Fruit fly (Drosophila melanogaster) whole organism, embryonic: ENCODE results near the gene CG4957.

ENCODE experiments used
- ATbp ChIP-seq: fragments of 200-800 bp; sonication (Bioruptor generic); optimal IDR thresholded peaks from 2 replicates; lab custom pipeline; 2017; ENCODE audit warnings: missing biosample characterization, mild to moderate bottlenecking, missing genetic modification characterization, missing genetic modification reagents
- B-H2 ChIP-seq: fragments of 200-800 bp; sonication (Bioruptor generic); optimal IDR thresholded peaks from 2 replicates; lab custom pipeline; 2018; ENCODE audit warnings: missing biosample characterization, mild to moderate bottlenecking, missing genetic modification characterization
- Bteb2 ChIP-seq: fragments of 200-800 bp; sonication (Bioruptor generic); optimal IDR thresholded peaks from 2 replicates; lab custom pipeline; 2016; ENCODE audit warnings: missing biosample characterization, missing genetic modification characterization
- C15 ChIP-seq: fragments of 200-800 bp; sonication (Bioruptor generic); IDR thresholded peaks from 3 replicates; pipeline ENCODE4 v1.3.6; 2022; ENCODE audit warnings: missing biosample characterization, missing genetic modification characterization
- CG10959 ChIP-seq: fragments of 200-800 bp; sonication (Bioruptor generic); IDR thresholded peaks from 2 replicates; pipeline ENCODE4 v1.3.6; 2022; ENCODE audit warnings: missing biosample characterization, missing genetic modification characterization
- CG12155 ChIP-seq: fragments of 200-800 bp; sonication (Bioruptor generic); optimal IDR thresholded peaks from 3 replicates; lab custom pipeline; 2016; ENCODE audit warnings: missing biosample characterization, missing genetic modification characterization
- CG12219 ChIP-seq: fragments of 200-800 bp; sonication (Bioruptor generic); optimal IDR thresholded peaks from 3 replicates; lab custom pipeline; 2018; ENCODE audit warnings: missing biosample characterization, mild to moderate bottlenecking, missing genetic modification characterization
- CG12659 ChIP-seq: fragments of 200-800 bp; sonication (Bioruptor generic); optimal IDR thresholded peaks from 3 replicates; lab custom pipeline; 2017; ENCODE audit warnings: mild to moderate bottlenecking, missing biosample characterization, missing genetic modification reagents, missing genetic modification characterization
- CG13775 ChIP-seq: fragments of 200-800 bp; sonication (Bioruptor generic); optimal IDR thresholded peaks from 3 replicates; lab custom pipeline; 2017; ENCODE audit warnings: missing biosample characterization, mild to moderate bottlenecking, missing genetic modification characterization
- CG14441 ChIP-seq: fragments of 200-800 bp; sonication (Bioruptor generic); IDR thresholded peaks from 2 replicates; pipeline ENCODE4 v1.3.6; 2022; ENCODE audit warnings: missing biosample characterization, missing genetic modification characterization
- CG15011 ChIP-seq: fragments of 200-800 bp; sonication (Bioruptor generic); optimal IDR thresholded peaks from 3 replicates; lab custom pipeline; 2018; ENCODE audit warnings: missing biosample characterization, mild to moderate bottlenecking, missing genetic modification characterization
- CG15269 ChIP-seq: fragments of 200-800 bp; sonication (Bioruptor generic); optimal IDR thresholded peaks from 2 replicates; lab custom pipeline; 2018; ENCODE audit warnings: missing biosample characterization, mild to moderate bottlenecking, missing genetic modification characterization, moderate library complexity
- CG15696 ChIP-seq: fragments of 200-800 bp; sonication (Bioruptor generic); optimal IDR thresholded peaks from 2 replicates; lab custom pipeline; 2019; ENCODE audit warnings: missing biosample characterization, mild to moderate bottlenecking, missing genetic modification characterization, moderate library complexity
- CG3065 ChIP-seq: fragments of 200-800 bp; sonication (Bioruptor generic); optimal IDR thresholded peaks from 2 replicates; lab custom pipeline; 2016; ENCODE audit warnings: missing biosample characterization, missing genetic modification characterization
- CG3281 ChIP-seq: fragments of 200-800 bp; sonication (Bioruptor generic); optimal IDR thresholded peaks from 3 replicates; lab custom pipeline; 2017; ENCODE audit warnings: missing biosample characterization, mild to moderate bottlenecking, missing genetic modification characterization
- CG42726 ChIP-seq: fragments of 200-800 bp; sonication (Bioruptor generic); IDR thresholded peaks from 2 replicates; pipeline ENCODE4 v1.3.6; 2022; ENCODE audit warnings: missing biosample characterization, missing genetic modification characterization; ENCODE audit not compliant: partially characterized antibody
- CG4328 ChIP-seq: fragments of 200-800 bp; sonication (Bioruptor generic); optimal IDR thresholded peaks from 3 replicates; lab custom pipeline; 2017; ENCODE audit warnings: missing biosample characterization, missing genetic modification reagents, missing genetic modification characterization
- CG7987 ChIP-seq: fragments of 200-800 bp; sonication (Bioruptor generic); optimal IDR thresholded peaks from 2 replicates; lab custom pipeline; 2018; ENCODE audit warnings: missing biosample characterization, mild to moderate bottlenecking, missing genetic modification characterization, moderate library complexity
- CoRest ChIP-seq: fragments of 200-800 bp; sonication (Bioruptor generic); optimal IDR thresholded peaks from 3 replicates; lab custom pipeline; 2018; ENCODE audit warnings: missing biosample characterization, mild to moderate bottlenecking, missing genetic modification characterization, moderate library complexity
- Doc2 ChIP-seq: fragments of 200-800 bp; sonication (Bioruptor generic); IDR thresholded peaks from 2 replicates; pipeline ENCODE4 v1.3.6; 2022; ENCODE audit warnings: missing biosample characterization, missing genetic modification characterization
- Dp ChIP-seq: fragments of 200-800 bp; sonication (Bioruptor generic); optimal IDR thresholded peaks from 2 replicates; lab custom pipeline; 2018; ENCODE audit warnings: missing biosample characterization, mild to moderate bottlenecking, missing genetic modification characterization, moderate library complexity
- Fer3 ChIP-seq: fragments of 200-800 bp; sonication (Bioruptor generic); optimal IDR thresholded peaks from 2 replicates; lab custom pipeline; 2018; ENCODE audit warnings: missing biosample characterization, mild to moderate bottlenecking, missing genetic modification characterization, moderate library complexity
- H2.0 ChIP-seq: fragments of 200-800 bp; sonication (Bioruptor generic); IDR thresholded peaks from 2 replicates; pipeline ENCODE4 v1.3.6; 2022; ENCODE audit warnings: missing biosample characterization, missing genetic modification characterization
- Hmr ChIP-seq: fragments of 200-800 bp; sonication (Bioruptor generic); optimal IDR thresholded peaks from 3 replicates; lab custom pipeline; 2017; ENCODE audit warnings: mild to moderate bottlenecking, missing biosample characterization, missing genetic modification reagents, missing genetic modification characterization
- Hr3 ChIP-seq: fragments of 200-800 bp; sonication (Bioruptor generic); optimal IDR thresholded peaks from 3 replicates; lab custom pipeline; 2016; ENCODE audit warnings: missing biosample characterization, missing genetic modification characterization
- Kr ChIP-seq: fragments of 200-800 bp; sonication (Bioruptor generic); optimal IDR thresholded peaks from 2 replicates; lab custom pipeline; 2017; ENCODE audit warnings: missing biosample characterization, mild to moderate bottlenecking, missing genetic modification characterization
- Sox100B ChIP-seq: fragments of 200-800 bp; sonication (Bioruptor generic); optimal IDR thresholded peaks from 3 replicates; lab custom pipeline; 2018; ENCODE audit warnings: missing biosample characterization, mild to moderate bottlenecking, missing genetic modification characterization
- cg ChIP-seq: fragments of 200-800 bp; sonication (Bioruptor generic); optimal IDR thresholded peaks from 3 replicates; lab custom pipeline; 2019; ENCODE audit warnings: missing biosample characterization, mild to moderate bottlenecking, missing genetic modification characterization, moderate library complexity
- corto ChIP-seq: fragments of 200-800 bp; sonication (Bioruptor generic); optimal IDR thresholded peaks from 2 replicates; lab custom pipeline; 2016; ENCODE audit warnings: missing biosample characterization, mild to moderate bottlenecking, missing genetic modification characterization, moderate library complexity
- dmrt11E ChIP-seq: fragments of 200-800 bp; sonication (Bioruptor generic); optimal IDR thresholded peaks from 3 replicates; lab custom pipeline; 2018; ENCODE audit warnings: missing biosample characterization, mild to moderate bottlenecking, missing genetic modification characterization, moderate library complexity
- fd64A ChIP-seq: fragments of 200-800 bp; sonication (Bioruptor generic); optimal IDR thresholded peaks from 3 replicates; lab custom pipeline; 2018; ENCODE audit warnings: missing biosample characterization, mild to moderate bottlenecking, missing genetic modification characterization
- gce ChIP-seq: fragments of 200-800 bp; sonication (Bioruptor generic); IDR thresholded peaks from 3 replicates; pipeline ENCODE4 v1.3.6; 2022; ENCODE audit warnings: missing biosample characterization, missing genetic modification characterization
- gcm ChIP-seq: fragments of 200-800 bp; sonication (Bioruptor generic); optimal IDR thresholded peaks from 2 replicates; lab custom pipeline; 2019; ENCODE audit warnings: missing biosample characterization, mild to moderate bottlenecking, missing genetic modification characterization, moderate library complexity
- grau ChIP-seq: fragments of 200-800 bp; optimal IDR thresholded peaks from 3 replicates; lab custom pipeline; 2019; ENCODE audit warnings: missing biosample characterization, mild to moderate bottlenecking, missing genetic modification characterization, moderate library complexity
- ham ChIP-seq: fragments of 200-800 bp; sonication (Bioruptor generic); IDR thresholded peaks from 2 replicates; pipeline ENCODE4 v1.3.6; 2022; ENCODE audit warnings: missing biosample characterization, missing genetic modification characterization
- ind ChIP-seq: fragments of 200-800 bp; sonication (Bioruptor generic); optimal IDR thresholded peaks from 3 replicates; lab custom pipeline; 2016; ENCODE audit warnings: missing biosample characterization, missing genetic modification characterization
- insv ChIP-seq, 2 experiments: fragments of 200-800 bp; sonication (Bioruptor generic); optimal IDR thresholded peaks; 3 replicates each; lab custom pipeline; 2016 to 2018; ENCODE audit warnings: missing biosample characterization in 2 of 2, missing genetic modification characterization in 2 of 2
- lilli ChIP-seq: fragments of 200-800 bp; sonication (Bioruptor generic); optimal IDR thresholded peaks from 3 replicates; lab custom pipeline; 2016; ENCODE audit warnings: missing biosample characterization, missing genetic modification characterization
- mam ChIP-seq: fragments of 200-800 bp; sonication (Bioruptor generic); optimal IDR thresholded peaks from 3 replicates; lab custom pipeline; 2016; ENCODE audit warnings: missing biosample characterization, missing genetic modification characterization
- nerfin-1 ChIP-seq: fragments of 200-800 bp; sonication (Bioruptor generic); optimal IDR thresholded peaks from 3 replicates; lab custom pipeline; 2019; ENCODE audit warnings: missing biosample characterization, mild to moderate bottlenecking, missing genetic modification characterization, moderate library complexity
- pb ChIP-seq: fragments of 200-800 bp; sonication (Bioruptor generic); optimal IDR thresholded peaks from 3 replicates; lab custom pipeline; 2016; ENCODE audit warnings: missing biosample characterization, missing genetic modification characterization
- pros ChIP-seq: fragments of 200-800 bp; sonication (Bioruptor generic); optimal IDR thresholded peaks from 3 replicates; lab custom pipeline; 2019; ENCODE audit warnings: missing biosample characterization, mild to moderate bottlenecking, missing genetic modification characterization, moderate library complexity
- sens ChIP-seq: fragments of 200-800 bp; sonication (Bioruptor generic); peaks from one replicate; lab custom pipeline; 2016; ENCODE audit warnings: missing biosample characterization, missing genetic modification characterization
- slou ChIP-seq: fragments of 200-800 bp; sonication (Bioruptor generic); optimal IDR thresholded peaks from 3 replicates; lab custom pipeline; 2016; ENCODE audit warnings: missing biosample characterization, missing genetic modification characterization
- sna ChIP-seq: fragments of 200-800 bp; sonication (Bioruptor generic); IDR thresholded peaks from 2 replicates; pipeline ENCODE4 v1.3.6; 2022; ENCODE audit warnings: missing biosample characterization, missing genetic modification characterization; ENCODE audit not compliant: partially characterized antibody
- tll ChIP-seq, 2 experiments: fragments of 200-800 bp in 1 of 2; fragments of >200 bp in 1 of 2; sonication (Bioruptor generic) in 1 of 2; optimal IDR thresholded peaks; 2 replicates each; lab custom pipeline; 2017 to 2019; ENCODE audit warnings: missing biosample characterization in 2 of 2, missing genetic modification characterization in 2 of 2, mild to moderate bottlenecking in 1 of 2, moderate library complexity in 1 of 2
- tna ChIP-seq: fragments of 200-800 bp; sonication (Bioruptor generic); IDR thresholded peaks from 2 replicates; pipeline ENCODE4 v1.3.6; 2022; ENCODE audit warnings: missing biosample characterization, missing genetic modification characterization; ENCODE audit not compliant: partially characterized antibody
- z ChIP-seq: fragments of 200-800 bp; sonication (Bioruptor generic); IDR thresholded peaks from 3 replicates; pipeline ENCODE4 v1.3.6; 2022; ENCODE audit warnings: missing biosample characterization, missing genetic modification characterization

CG4957 gene

DNA sequence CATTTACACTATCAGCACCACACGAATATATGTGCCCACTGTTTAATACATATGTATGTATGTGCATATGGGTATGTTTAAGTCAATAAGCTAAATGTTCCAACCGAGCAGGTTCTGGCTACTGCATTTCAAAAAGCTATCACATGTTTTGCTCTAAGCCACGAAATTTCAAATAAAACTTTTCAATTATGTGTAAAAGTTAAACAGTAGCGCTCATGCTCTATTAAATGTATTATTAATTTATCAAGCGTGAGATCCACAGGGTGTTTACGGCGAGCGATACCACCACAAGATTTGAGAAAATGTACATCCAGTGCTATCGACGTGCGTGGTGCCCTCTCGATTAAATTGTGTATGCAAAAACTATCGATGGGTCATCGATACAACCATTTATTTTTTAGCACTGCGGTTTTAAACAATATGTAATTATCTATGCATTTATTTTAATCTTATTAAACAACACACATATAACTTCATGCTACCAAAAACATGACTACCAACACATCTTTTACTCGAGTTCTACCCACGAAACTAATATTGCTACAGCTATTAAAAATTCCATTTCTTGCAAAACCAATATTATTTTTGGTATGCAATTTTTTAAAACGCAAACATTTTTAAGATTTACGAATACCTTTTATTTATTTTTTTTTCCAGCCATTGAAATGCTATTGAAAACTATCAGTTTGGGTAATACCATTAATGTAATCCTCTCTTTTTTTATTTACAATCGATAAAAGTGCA is 7.8 kb upstream of the CG4957 start, which contains the start of gene Pten (continued):
- TF ChIP-seq CG14441 (GFP tag; lab: Robert Waterston, UW) (no peak), grau (peak; percentile 63), cg (GFP tag; lab: Kevin White, UChicago) (peak; percentile 56), pros (GFP tag; lab: Kevin White, UChicago) (no peak), CG13775 (peak; percentile 83), Doc2 (GFP tag; lab: Robert Waterston, UW) (no peak), Hr3 (GFP tag; lab: Kevin White, UChicago) (peak; percentile 58), CG15011 (GFP tag; lab: Kevin White, UChicago) (no peak), corto (GFP tag; lab: Kevin White, UChicago) (peak; percentile 12), Dp (GFP tag; lab: Kevin White, UChicago) (peak; percentile 28), mam (peak; percentile 74), CG4328 (GFP tag; lab: Kevin White, UChicago) (peak; percentile 45), Fer3 (peak; percentile 61), Bteb2 (GFP tag; lab: Kevin White, UChicago) (peak; percentile 75), CoRest (peak; percentile 76), Hmr (GFP tag; lab: Kevin White, UChicago) (no peak), C15 (GFP tag; lab: Robert Waterston, UW) (0 out of 3 replicates have a peak, but pooled peaks have one; percentile 33), tna (GFP tag; lab: Robert Waterston, UW) (peak; percentile 88), CG7987 (no peak), Kr (no peak), lilli (GFP tag; lab: Kevin White, UChicago) (peak; percentile 69), CG12155 (GFP tag; lab: Kevin White, UChicago) (peak; percentile 57), z (no peak), CG15696 (peak; percentile 63), nerfin-1 (tag; lab: Kevin White, UChicago) (peak; percentile 48), gce (GFP tag; lab: Robert Waterston, UW) (no peak), H2.0 (no peak; the same call in 1 of the 2 replicates), pb (GFP tag; lab: Kevin White, UChicago) (peak; percentile 31), CG12219 (GFP tag; lab: Kevin White, UChicago) (peak; percentile 27), sna (peak; percentile 79; the same call in 1 of the 2 replicates), CG42726 (GFP tag; lab: Robert Waterston, UW) (peak; percentile 82; the same call in 1 of the 2 replicates), CG12659 (GFP tag; lab: Kevin White, UChicago) (peak; percentile 82), CG3065 (peak; percentile 7), tll (GFP tag; optimal IDR thresholded peaks at IDR 0.05; lab: Kevin White, UChicago) (peak in 1 of 2 experiments; percentile 52), sens (GFP tag; lab: Kevin White, UChicago) (peak; percentile 96), CG3281 (peak; percentile 59), fd64A (no peak), CG15269 (no peak), ATbp (no peak), dmrt11E (tag; lab: Kevin White, UChicago) (peak; percentile 68), ind (GFP tag; lab: Kevin White, UChicago) (peak; percentile 71), ham (GFP tag; lab: Robert Waterston, UW) (no peak), slou (GFP tag; lab: Kevin White, UChicago) (peak; percentile 63), gcm (no peak), CG10959 (no peak), Sox100B (GFP tag; lab: Kevin White, UChicago) (peak; percentile 63), insv (GFP tag; optimal IDR thresholded peaks at IDR 0.05; lab: Kevin White, UChicago) (no peak), B-H2 (GFP tag; lab: Kevin White, UChicago) (peak; percentile 30)
